Fruit fly (Drosophila melanogaster): ENCODE measurements around the gene CG3226.

- TF ChIP-seq Hr78 (GFP tag; optimal IDR thresholded peaks at IDR 0.05) (no peak), br (GFP tag; optimal IDR thresholded peaks at IDR 0.05) (peak; percentile 79), Abd-B (GFP tag; optimal IDR thresholded peaks at IDR 0.05) (no peak), fru (GFP tag; optimal IDR thresholded peaks at IDR 0.05) (peak; percentile 84), lola (GFP tag; optimal IDR thresholded peaks at IDR 0.05) (no peak), Hnf4 (GFP tag; optimal IDR thresholded peaks at IDR 0.05) (peak; percentile 28), psq (GFP tag; optimal IDR thresholded peaks at IDR 0.05) (peak; percentile 30), OdsH (GFP tag; optimal IDR thresholded peaks at IDR 0.05) (peak; percentile 67), foxo (GFP tag; optimal IDR thresholded peaks at IDR 0.05) (peak in 1 of 2 experiments; percentile 75)
Observed at dm6 chrX:6696467-6696866, 42.4 kb upstream of the CG3226 start.
